Worm (Caenorhabditis elegans) whole organism, L4 larva: ENCODE measurements around the gene B0454.26.
A peak's percentile ranks its signal among the peaks of the same experiment; 100 is the strongest.

Experiments used
- F26F4.8 ChIP-seq: fragments of 200-800 bp; sonication (Bioruptor generic); conservative IDR thresholded peaks from 2 replicates; pipeline ENCODE4 v1.3.6; 2022; ENCODE audit warnings: missing genetic modification characterization, missing compliant biosample characterization
- F37D6.2 ChIP-seq: sonication (generic microtip); optimal IDR thresholded peaks from 2 replicates; lab custom pipeline; 2016; ENCODE audit warnings: mild to moderate bottlenecking, missing genetic modification characterization, missing compliant biosample characterization
- F44E2.7 ChIP-seq: fragments of 200-800 bp; sonication (Bioruptor generic); IDR thresholded peaks from 2 replicates; pipeline ENCODE4 v2.1.2; 2022; ENCODE audit warnings: missing genetic modification characterization, missing compliant biosample characterization
- R02D3.7 ChIP-seq: fragments of 150-350 bp; sonication (generic microtip); optimal IDR thresholded peaks from 3 replicates; lab custom pipeline; 2014; ENCODE audit warnings: missing biosample characterization, missing genetic modification characterization
- T26A8.4 ChIP-seq: fragments of 200-800 bp; sonication (Bioruptor generic); IDR thresholded peaks from 2 replicates; pipeline ENCODE4 v1.3.6; 2022; ENCODE audit warnings: missing genetic modification characterization, missing compliant biosample characterization
- Y48G9A.11 ChIP-seq: fragments of 200-800 bp; sonication (Bioruptor generic); IDR thresholded peaks from 2 replicates; pipeline ENCODE4 v1.3.6; 2022; ENCODE audit warnings: missing genetic modification reagents, missing genetic modification characterization, missing compliant biosample characterization
- Y5F2A.4 ChIP-seq: fragments of 200-800 bp; sonication (Bioruptor generic); optimal IDR thresholded peaks from 2 replicates; lab custom pipeline; 2018; ENCODE audit warnings: mild to moderate bottlenecking, missing genetic modification characterization, missing compliant biosample characterization
- ZK546.5 ChIP-seq, 2 experiments: sonication (generic microtip); optimal IDR thresholded peaks; 2 replicates each; lab custom pipeline; 2017; ENCODE audit warnings: missing biosample characterization in 2 of 2, missing genetic modification characterization in 2 of 2
- aly-2 ChIP-seq: sonication (generic microtip); optimal IDR thresholded peaks from 2 replicates; lab custom pipeline; 2018; ENCODE audit warnings: missing biosample characterization, missing genetic modification characterization
- ama-1 ChIP-seq: fragments of 150-350 bp; optimal IDR thresholded peaks from 2 replicates; lab custom pipeline; 2014; ENCODE audit warnings: inconsistent platforms, mixed read lengths
- attf-4 ChIP-seq: sonication (generic microtip); optimal IDR thresholded peaks from 3 replicates; lab custom pipeline; 2017; ENCODE audit warnings: missing biosample characterization, missing genetic modification characterization
- ceh-20 ChIP-seq: fragments of 200-800 bp; sonication (Bioruptor generic); IDR thresholded peaks from 2 replicates; pipeline ENCODE4 v1.3.6; 2022; ENCODE audit warnings: missing genetic modification reagents, missing genetic modification characterization, missing compliant biosample characterization
- ceh-32 ChIP-seq: sonication (generic microtip); optimal IDR thresholded peaks from 2 replicates; lab custom pipeline; 2016; ENCODE audit warnings: mild to moderate bottlenecking, missing genetic modification characterization, missing compliant biosample characterization; ENCODE audit not compliant: poor library complexity
- ceh-62 ChIP-seq: sonication (generic microtip); optimal IDR thresholded peaks from 2 replicates; lab custom pipeline; 2017; ENCODE audit warnings: missing biosample characterization, missing genetic modification characterization
- daf-12 ChIP-seq: fragments of 150-350 bp; optimal IDR thresholded peaks from 2 replicates; lab custom pipeline; 2014; ENCODE audit warnings: missing biosample characterization, missing genetic modification reagents, missing genetic modification characterization
- daf-19 ChIP-seq: fragments of 200-800 bp; sonication (Bioruptor generic); conservative IDR thresholded peaks from 2 replicates; pipeline ENCODE4 v1.3.6; 2022; ENCODE audit warnings: missing genetic modification characterization, missing compliant biosample characterization
- daf-8 ChIP-seq: fragments of 200-800 bp; sonication (Bioruptor generic); IDR thresholded peaks from 2 replicates; pipeline ENCODE4 v1.3.6; 2022; ENCODE audit warnings: missing genetic modification characterization, missing compliant biosample characterization
- dmd-6 ChIP-seq: fragments of 200-800 bp; sonication (Bioruptor generic); IDR thresholded peaks from 2 replicates; pipeline ENCODE4 v1.3.6; 2022; ENCODE audit warnings: missing genetic modification reagents, missing genetic modification characterization, missing compliant biosample characterization
- dmd-8 ChIP-seq: fragments of 200-800 bp; sonication (Bioruptor generic); IDR thresholded peaks from 2 replicates; pipeline ENCODE4 v1.3.6; 2022; ENCODE audit warnings: missing genetic modification characterization, missing compliant biosample characterization
- duxl-1 ChIP-seq: sonication (generic microtip); optimal IDR thresholded peaks from 2 replicates; lab custom pipeline; 2016; ENCODE audit warnings: mild to moderate bottlenecking, missing genetic modification characterization, moderate library complexity, missing compliant biosample characterization; ENCODE audit not compliant: poor library complexity
- dve-1 ChIP-seq: sonication (generic microtip); optimal IDR thresholded peaks from 2 replicates; lab custom pipeline; 2017; ENCODE audit warnings: antibody characterized with exemption, mild to moderate bottlenecking, missing genetic modification characterization, missing compliant biosample characterization; ENCODE audit not compliant: insufficient read depth
- egl-27 ChIP-seq: sonication (generic microtip); optimal IDR thresholded peaks from 3 replicates; lab custom pipeline; 2017; ENCODE audit warnings: missing biosample characterization, missing genetic modification reagents, missing genetic modification characterization
- egl-43 ChIP-seq: fragments of 200-800 bp; sonication (Bioruptor generic); IDR thresholded peaks from 2 replicates; pipeline ENCODE4 v1.3.6; 2022; ENCODE audit warnings: missing genetic modification reagents, missing genetic modification characterization, missing compliant biosample characterization
- fkh-10 ChIP-seq: fragments of 150-350 bp; optimal IDR thresholded peaks from 2 replicates; lab custom pipeline; 2014; ENCODE audit warnings: missing biosample characterization, missing genetic modification reagents, missing genetic modification characterization
- fos-1 ChIP-seq: fragments of 150-350 bp; optimal IDR thresholded peaks from 2 replicates; lab custom pipeline; 2014; ENCODE audit warnings: missing biosample characterization, missing genetic modification characterization
- hlh-11 ChIP-seq: fragments of 200-800 bp; sonication (Bioruptor generic); optimal IDR thresholded peaks from 2 replicates; lab custom pipeline; 2018; ENCODE audit warnings: mild to moderate bottlenecking, missing genetic modification characterization, missing compliant biosample characterization
- hmg-1.1 ChIP-seq: fragments of 200-800 bp; sonication (Bioruptor generic); IDR thresholded peaks from 2 replicates; pipeline ENCODE4 v1.3.6; 2022; ENCODE audit warnings: missing genetic modification reagents, missing genetic modification characterization, missing compliant biosample characterization
- jun-1 ChIP-seq: fragments of 150-350 bp; optimal IDR thresholded peaks from 2 replicates; lab custom pipeline; 2014; ENCODE audit warnings: missing biosample characterization, missing genetic modification reagents, missing genetic modification characterization
- lin-29 ChIP-seq: fragments of 200-800 bp; sonication (Bioruptor generic); IDR thresholded peaks from 2 replicates; pipeline ENCODE4 v1.3.6; 2022; ENCODE audit warnings: missing genetic modification reagents, missing genetic modification characterization, missing compliant biosample characterization
- lir-3 ChIP-seq: sonication (generic microtip); optimal IDR thresholded peaks from 2 replicates; lab custom pipeline; 2016; ENCODE audit warnings: mild to moderate bottlenecking, missing genetic modification characterization, missing compliant biosample characterization
- lsy-2 ChIP-seq, 2 experiments: fragments of 150-350 bp in 1 of 2; sonication (generic microtip) in 1 of 2; optimal IDR thresholded peaks; 2 replicates each; lab custom pipeline; 2014 to 2017; ENCODE audit warnings: missing biosample characterization in 2 of 2, missing genetic modification characterization in 2 of 2
- madf-9 ChIP-seq: fragments of 200-800 bp; sonication (Bioruptor generic); conservative IDR thresholded peaks from 2 replicates; pipeline ENCODE4 v1.3.6; 2022; ENCODE audit warnings: missing genetic modification reagents, missing genetic modification characterization, missing compliant biosample characterization
- mdl-1 ChIP-seq, 2 experiments: fragments of 150-350 bp in 1 of 2; sonication (generic microtip) in 1 of 2; optimal IDR thresholded peaks; 2 replicates each; lab custom pipeline; 2014 to 2017; ENCODE audit warnings: missing biosample characterization in 2 of 2, missing genetic modification characterization in 2 of 2
- mep-1 ChIP-seq: fragments of 150-350 bp; sonication (generic microtip); optimal IDR thresholded peaks from 3 replicates; lab custom pipeline; 2014; ENCODE audit warnings: missing biosample characterization, missing genetic modification characterization
- nhr-11 ChIP-seq: fragments of 150-350 bp; optimal IDR thresholded peaks from 2 replicates; lab custom pipeline; 2014; ENCODE audit warnings: missing biosample characterization, missing genetic modification characterization
- nhr-111 ChIP-seq: fragments of 200-800 bp; sonication (Bioruptor generic); optimal IDR thresholded peaks from 2 replicates; lab custom pipeline; 2018; ENCODE audit warnings: mild to moderate bottlenecking, missing genetic modification characterization, missing compliant biosample characterization
- nhr-237 ChIP-seq: sonication (generic microtip); optimal IDR thresholded peaks from 2 replicates; lab custom pipeline; 2017; ENCODE audit warnings: missing biosample characterization, missing genetic modification characterization
- nhr-42 ChIP-seq: fragments of 200-800 bp; sonication (Bioruptor generic); IDR thresholded peaks from 2 replicates; pipeline ENCODE4 v1.3.6; 2022; ENCODE audit warnings: missing genetic modification characterization, missing compliant biosample characterization
- nhr-77 ChIP-seq: fragments of 150-350 bp; optimal IDR thresholded peaks from 2 replicates; lab custom pipeline; 2014; ENCODE audit warnings: missing biosample characterization, missing genetic modification characterization
- pha-4 ChIP-seq, 2 experiments: fragments of 150-350 bp in 1 of 2; fragments of 200-800 bp in 1 of 2; sonication (Bioruptor generic) in 1 of 2; IDR thresholded peaks in 1 of 2; optimal IDR thresholded peaks in 1 of 2; 2 replicates each; pipeline versions ENCODE4 v1.3.6 to Lab custom; 2014 to 2022; ENCODE audit warnings: missing genetic modification characterization in 2 of 2, missing genetic modification reagents in 2 of 2, missing biosample characterization in 1 of 2, missing compliant biosample characterization in 1 of 2
- php-3 ChIP-seq: fragments of 200-800 bp; sonication (Bioruptor generic); IDR thresholded peaks from 2 replicates; pipeline ENCODE4 v1.3.6; 2022; ENCODE audit warnings: missing genetic modification reagents, missing genetic modification characterization, missing compliant biosample characterization
- pqm-1 ChIP-seq: sonication (generic microtip); optimal IDR thresholded peaks from 2 replicates; lab custom pipeline; 2017; ENCODE audit warnings: missing biosample characterization, missing genetic modification characterization
- saeg-2 ChIP-seq: fragments of 200-800 bp; sonication (Bioruptor generic); IDR thresholded peaks from 2 replicates; pipeline ENCODE4 v1.3.6; 2022; ENCODE audit warnings: missing genetic modification reagents, missing genetic modification characterization, missing compliant biosample characterization
- sdz-12 ChIP-seq: fragments of 200-800 bp; sonication (Bioruptor generic); optimal IDR thresholded peaks from 2 replicates; lab custom pipeline; 2018; ENCODE audit warnings: mild to moderate bottlenecking, missing genetic modification characterization, missing compliant biosample characterization
- skn-1 ChIP-seq: fragments of 150-350 bp; optimal IDR thresholded peaks from 2 replicates; lab custom pipeline; 2014; ENCODE audit warnings: missing biosample characterization, missing genetic modification characterization
- snpc-1.2 ChIP-seq: fragments of 200-800 bp; sonication (Bioruptor generic); IDR thresholded peaks from 2 replicates; pipeline ENCODE4 v1.3.6; 2022; ENCODE audit warnings: missing genetic modification reagents, missing genetic modification characterization, missing compliant biosample characterization
- snpc-4 ChIP-seq: fragments of 150-350 bp; optimal IDR thresholded peaks from 2 replicates; lab custom pipeline; 2014; ENCODE audit warnings: missing biosample characterization, missing genetic modification characterization
- spr-1 ChIP-seq: sonication (generic microtip); optimal IDR thresholded peaks from 2 replicates; lab custom pipeline; 2016; ENCODE audit warnings: mild to moderate bottlenecking, missing genetic modification characterization, missing compliant biosample characterization
- unc-39 ChIP-seq: sonication (generic microtip); optimal IDR thresholded peaks from 2 replicates; lab custom pipeline; 2017; ENCODE audit warnings: missing biosample characterization, missing genetic modification characterization
- zfp-3 ChIP-seq: fragments of 200-800 bp; sonication (Bioruptor generic); conservative IDR thresholded peaks from 2 replicates; pipeline ENCODE4 v1.3.6; 2022; ENCODE audit warnings: missing genetic modification reagents, missing genetic modification characterization, missing compliant biosample characterization
- zip-11 ChIP-seq: fragments of 200-800 bp; sonication (Bioruptor generic); IDR thresholded peaks from 2 replicates; pipeline ENCODE4 v1.3.6; 2022; ENCODE audit warnings: missing genetic modification characterization, missing compliant biosample characterization
- zip-2 ChIP-seq: fragments of 150-350 bp; optimal IDR thresholded peaks from 2 replicates; lab custom pipeline; 2014; ENCODE audit warnings: missing biosample characterization, missing genetic modification characterization

B0454.26 gene

DNA sequence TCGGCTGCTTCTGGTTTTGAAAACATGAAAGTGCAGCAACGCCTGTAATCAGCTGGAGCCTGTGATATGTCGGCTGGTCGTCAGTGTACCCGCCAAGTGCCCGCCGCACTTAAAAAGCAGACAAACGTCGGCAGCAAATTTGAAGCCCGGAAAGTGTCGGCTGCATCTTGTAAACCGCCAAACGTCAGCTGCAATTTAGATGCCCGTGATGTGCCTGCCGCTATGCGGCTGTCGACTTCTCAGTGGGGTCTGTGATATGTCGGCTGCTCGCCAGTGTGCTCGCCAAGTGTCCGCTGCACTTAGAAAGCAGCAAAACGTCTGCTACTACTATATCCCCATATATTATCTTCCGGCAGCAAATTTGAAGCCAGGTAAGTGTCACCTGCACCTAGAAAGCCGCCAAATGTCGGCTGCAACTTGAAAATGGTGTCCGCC lies 51.2 kb downstream of the B0454.26 start:
- TF ChIP-seq ama-1 (lab: Kevin White, UChicago), result no peak
- no peak for TF ChIP-seq daf-12 (tag; lab: Kevin White, UChicago)
- TF ChIP-seq daf-8 (GFP tag; lab: Robert Waterston, UW), result no peak
- TF ChIP-seq dve-1 (tag; lab: Kevin White, UChicago), result no peak
- TF ChIP-seq nhr-42 (GFP tag; lab: Robert Waterston, UW), result no peak
- peak; percentile 75 for TF ChIP-seq egl-43 (GFP tag; lab: Robert Waterston, UW)
- no peak for TF ChIP-seq T26A8.4 (GFP tag; lab: Robert Waterston, UW)
- no peak for TF ChIP-seq saeg-2 (GFP tag; lab: Robert Waterston, UW)
- no peak for TF ChIP-seq F26F4.8 (GFP tag; lab: Robert Waterston, UW)
- peak; percentile 12 for TF ChIP-seq nhr-111 (GFP tag; lab: Kevin White, UChicago)
- TF ChIP-seq ceh-62, result no peak
- TF ChIP-seq fkh-10 (GFP tag; lab: Kevin White, UChicago), result no peak
- TF ChIP-seq F44E2.7, result no peak
- TF ChIP-seq zfp-3 (GFP tag; lab: Robert Waterston, UW), result 0 out of 2 replicates have a peak, but pooled peaks have one; percentile 53
- TF ChIP-seq hlh-11 (tag; lab: Kevin White, UChicago), result peak; percentile 38
- no peak for TF ChIP-seq ceh-20
- no peak for TF ChIP-seq attf-4 (tag; lab: Kevin White, UChicago)
- TF ChIP-seq mep-1 (tag; lab: Kevin White, UChicago), result peak; percentile 14
- TF ChIP-seq pqm-1, result no peak
- TF ChIP-seq ceh-32, result no peak
- TF ChIP-seq Y5F2A.4 (GFP tag; lab: Kevin White, UChicago), result no peak
- no peak for TF ChIP-seq spr-1 (tag; lab: Kevin White, UChicago)
- TF ChIP-seq madf-9 (GFP tag; lab: Robert Waterston, UW), result no peak
- TF ChIP-seq dmd-6, result no peak
- TF ChIP-seq unc-39, result no peak
- TF ChIP-seq skn-1 (tag; lab: Kevin White, UChicago), result no peak
- TF ChIP-seq duxl-1, result no peak
- no peak for TF ChIP-seq F37D6.2
- no peak for TF ChIP-seq R02D3.7
- no peak for TF ChIP-seq pha-4 (GFP tag; IDR thresholded peaks at IDR 0.05; lab: Robert Waterston, UW)
- no peak for TF ChIP-seq pha-4 (tag; optimal IDR thresholded peaks at IDR 0.05; lab: Kevin White, UChicago)
- TF ChIP-seq fos-1 (tag; lab: Kevin White, UChicago), result no peak
- no peak for TF ChIP-seq zip-2
- TF ChIP-seq nhr-237, result no peak
- TF ChIP-seq egl-27 (tag; lab: Kevin White, UChicago), result no peak
- no peak for TF ChIP-seq lin-29 (GFP tag; lab: Robert Waterston, UW)
- 0 out of 2 replicates have a peak, but pooled peaks have one; percentile 17 for TF ChIP-seq php-3 (GFP tag; lab: Robert Waterston, UW)
- TF ChIP-seq dmd-8 (GFP tag; lab: Robert Waterston, UW), result no peak
- peak; percentile 41; the same call in 1 of the 2 replicates for TF ChIP-seq hmg-1.1
- TF ChIP-seq nhr-11 (tag; lab: Kevin White, UChicago), result no peak
- TF ChIP-seq snpc-1.2 (GFP tag; lab: Robert Waterston, UW), result 0 out of 2 replicates have a peak, but pooled peaks have one; percentile 52
- TF ChIP-seq Y48G9A.11 (GFP tag; lab: Robert Waterston, UW), result no peak
- TF ChIP-seq jun-1 (tag; lab: Kevin White, UChicago), result no peak
- peak; percentile 41 for TF ChIP-seq sdz-12 (GFP tag; lab: Kevin White, UChicago)
- TF ChIP-seq snpc-4 (tag; lab: Kevin White, UChicago), result peak; percentile 46
- TF ChIP-seq nhr-77, result no peak
- TF ChIP-seq zip-11 (GFP tag; lab: Robert Waterston, UW), result no peak
- TF ChIP-seq mdl-1 (tag; optimal IDR thresholded peaks at IDR 0.05; lab: Kevin White, UChicago), result no peak
- no peak for TF ChIP-seq lir-3 (tag; lab: Kevin White, UChicago)
- TF ChIP-seq aly-2 (tag; lab: Kevin White, UChicago), result no peak
- no peak for TF ChIP-seq ZK546.5 (tag; optimal IDR thresholded peaks at IDR 0.05; lab: Kevin White, UChicago)
- TF ChIP-seq daf-19, result no peak
- TF ChIP-seq lsy-2 (tag; optimal IDR thresholded peaks at IDR 0.05; lab: Kevin White, UChicago), result no peak
